Fruit fly (Drosophila melanogaster): ENCODE results near the gene CG18284.

DNA sequence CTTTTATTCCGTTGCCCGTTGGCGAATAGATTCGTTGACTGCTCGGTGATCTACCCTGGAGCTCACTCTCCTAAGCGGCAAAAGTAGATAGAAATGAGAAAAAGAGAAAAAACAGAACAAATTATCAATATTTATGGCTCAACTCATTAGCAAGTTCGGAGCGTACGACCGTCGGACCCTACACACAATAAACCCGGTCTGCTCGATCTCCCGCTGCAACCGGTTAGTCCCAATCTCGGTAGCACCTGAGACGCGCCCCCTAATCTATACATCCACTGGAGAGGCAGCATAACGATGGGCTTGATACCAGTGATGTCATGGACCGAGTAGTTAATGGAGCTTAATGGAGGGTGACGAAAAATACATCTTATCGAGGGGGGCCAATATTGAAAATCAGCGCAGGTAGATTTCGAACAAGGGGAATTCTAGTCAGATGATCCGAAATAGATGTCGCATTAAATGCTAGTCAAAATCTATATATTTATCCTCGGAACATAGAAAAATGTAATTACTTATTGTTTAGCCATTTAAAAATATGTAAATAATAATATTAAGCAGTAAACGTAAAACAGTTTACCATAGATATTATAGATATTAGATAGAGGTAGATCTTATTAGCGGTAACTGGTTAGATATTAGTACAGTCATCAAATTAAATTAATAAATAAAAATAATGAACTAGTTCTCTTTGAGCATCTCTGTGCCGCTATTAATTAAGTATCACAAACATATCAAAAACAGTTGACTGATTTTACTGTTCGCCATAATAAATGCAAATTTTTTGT, 43.4 kb downstream of the CG18284 start, which contains the start of gene CG7296:
- no peak for TF ChIP-seq CG8301 (tag; optimal IDR thresholded peaks at IDR 0.05)
- no peak for TF ChIP-seq fd96Ca (GFP tag; IDR thresholded peaks at IDR 0.05)
- no peak for TF ChIP-seq CG4496 (GFP tag; IDR thresholded peaks at IDR 0.05)
- TF ChIP-seq Snoo (tag; optimal IDR thresholded peaks at IDR 0.05): no peak
- TF ChIP-seq CG13204 (GFP tag; optimal IDR thresholded peaks at IDR 0.05): no peak
- TF ChIP-seq CG12605 (GFP tag; IDR thresholded peaks at IDR 0.05): no peak
- no peak for TF ChIP-seq Pif1A (GFP tag; optimal IDR thresholded peaks at IDR 0.05)
